Fruit fly (Drosophila melanogaster): ENCODE measurements around the gene CG10514.

CG10514 gene

dm6 chr3R:25262322-25262761 is 17.3 kb downstream of the CG10514 start, which contains the start of the genes Kdsr and CG11858 (continued):
- peak; percentile 46 for TF ChIP-seq Oli (tag; optimal IDR thresholded peaks at IDR 0.05)
- TF ChIP-seq ranshi (GFP tag; IDR thresholded peaks at IDR 0.05), result peak; percentile 54; the same call in 1 of the 2 replicates
- peak; percentile 29 for TF ChIP-seq hkb (optimal IDR thresholded peaks at IDR 0.05)
- TF ChIP-seq hkb (GFP tag; IDR thresholded peaks at IDR 0.05), result peak; percentile 66
- no peak for TF ChIP-seq CG12071 (GFP tag; optimal IDR thresholded peaks at IDR 0.05)
- TF ChIP-seq CG6791 (GFP tag; IDR thresholded peaks at IDR 0.05; ENCODE audit: partially characterized antibody), result no peak
- peak; percentile 9 for TF ChIP-seq psq (GFP tag; optimal IDR thresholded peaks at IDR 0.05)
- peak; percentile 3 for TF ChIP-seq vfl (GFP tag; optimal IDR thresholded peaks at IDR 0.05)
- TF ChIP-seq Xbp1 (GFP tag; optimal IDR thresholded peaks at IDR 0.05), result peak; percentile 75
- TF ChIP-seq org-1 (GFP tag; optimal IDR thresholded peaks at IDR 0.05), result no peak
- no peak for TF ChIP-seq HmgD (GFP tag; optimal IDR thresholded peaks at IDR 0.05)
- peak; percentile 67 for TF ChIP-seq Hmr (GFP tag; optimal IDR thresholded peaks at IDR 0.05)
- TF ChIP-seq gfzf (GFP tag; optimal IDR thresholded peaks at IDR 0.05), result peak; percentile 66
- TF ChIP-seq CG12299 (tag; optimal IDR thresholded peaks at IDR 0.05), result peak; percentile 49
- TF ChIP-seq CG1603 (tag; optimal IDR thresholded peaks at IDR 0.05), result peak; percentile 57
- TF ChIP-seq zfh1 (GFP tag; IDR thresholded peaks at IDR 0.05), result peak; percentile 77
- TF ChIP-seq sima (GFP tag; optimal IDR thresholded peaks at IDR 0.05), result no peak
- TF ChIP-seq CG32772 (GFP tag; IDR thresholded peaks at IDR 0.05), result peak; percentile 68
- TF ChIP-seq CG1233 (GFP tag; optimal IDR thresholded peaks at IDR 0.05), result peak; percentile 25
- TF ChIP-seq Atf3 (GFP tag; optimal IDR thresholded peaks at IDR 0.05), result peak; percentile 53
- TF ChIP-seq emc (GFP tag; optimal IDR thresholded peaks at IDR 0.05), result no peak
- no peak for TF ChIP-seq Hey (tag; optimal IDR thresholded peaks at IDR 0.05)
- TF ChIP-seq sisA (GFP tag; IDR thresholded peaks at IDR 0.05), result peak; percentile 68
- TF ChIP-seq Neu2 (GFP tag; optimal IDR thresholded peaks at IDR 0.05; ENCODE audit: borderline replicate concordance), result no peak
- peak; percentile 81 for TF ChIP-seq Ptx1 (GFP tag; IDR thresholded peaks at IDR 0.05)
- no peak for TF ChIP-seq gem (tag; optimal IDR thresholded peaks at IDR 0.05)
- TF ChIP-seq ara (GFP tag; IDR thresholded peaks at IDR 0.05), result peak; percentile 57; the same call in 1 of the 2 replicates
- peak; percentile 64 for TF ChIP-seq lmd (GFP tag; IDR thresholded peaks at IDR 0.05)
- no peak for TF ChIP-seq CTCF (GFP tag; optimal IDR thresholded peaks at IDR 0.05)
- peak; percentile 46 for TF ChIP-seq NC2β (GFP tag; optimal IDR thresholded peaks at IDR 0.05)
- peak; percentile 4 for TF ChIP-seq CG3995 (GFP tag; optimal IDR thresholded peaks at IDR 0.05)
- TF ChIP-seq CG12744 (GFP tag; optimal IDR thresholded peaks at IDR 0.05), result peak; percentile 40
- TF ChIP-seq CG4617 (GFP tag; optimal IDR thresholded peaks at IDR 0.05; ENCODE audit: borderline replicate concordance), result peak; percentile 30
- TF ChIP-seq CG2712 (tag; optimal IDR thresholded peaks at IDR 0.05), result peak; percentile 82
- no peak for TF ChIP-seq CG1529 (GFP tag; optimal IDR thresholded peaks at IDR 0.05)
- no peak for TF ChIP-seq ATbp (GFP tag; optimal IDR thresholded peaks at IDR 0.05)
- TF ChIP-seq CG14014 (GFP tag; IDR thresholded peaks at IDR 0.05), result peak; percentile 77
- peak; percentile 44 for TF ChIP-seq jumu (GFP tag; optimal IDR thresholded peaks at IDR 0.05)
- no peak for TF ChIP-seq CG30431 (GFP tag; optimal IDR thresholded peaks at IDR 0.05)
- TF ChIP-seq CG10979 (tag; optimal IDR thresholded peaks at IDR 0.05), result peak; percentile 53
- TF ChIP-seq cad (GFP tag; optimal IDR thresholded peaks at IDR 0.05), result no peak
- TF ChIP-seq bcd (GFP tag; optimal IDR thresholded peaks at IDR 0.05), result no peak
- no peak for TF ChIP-seq CG17912 (GFP tag; optimal IDR thresholded peaks at IDR 0.05)
- TF ChIP-seq CG7372 (GFP tag; IDR thresholded peaks at IDR 0.05), result peak; percentile 35; the same call in 1 of the 2 replicates
- TF ChIP-seq Optix (GFP tag; IDR thresholded peaks at IDR 0.05), result no peak
- TF ChIP-seq nau (GFP tag; optimal IDR thresholded peaks at IDR 0.05), result no peak
- no peak for TF ChIP-seq cg (GFP tag; optimal IDR thresholded peaks at IDR 0.05)
- no peak for TF ChIP-seq ab (GFP tag; optimal IDR thresholded peaks at IDR 0.05)
- TF ChIP-seq mam (GFP tag; optimal IDR thresholded peaks at IDR 0.05), result peak; percentile 48
- TF ChIP-seq CG12219 (GFP tag; optimal IDR thresholded peaks at IDR 0.05), result no peak
- peak; percentile 19 for TF ChIP-seq ems (GFP tag; optimal IDR thresholded peaks at IDR 0.05)
- TF ChIP-seq gsb (GFP tag; IDR thresholded peaks at IDR 0.05), result no peak
- TF ChIP-seq CG5953 (GFP tag; IDR thresholded peaks at IDR 0.05), result peak; percentile 35; the same call in 1 of the 2 replicates
